Worm (Caenorhabditis elegans) whole organism, early embryonic: ENCODE data around the gene M142.5.

Experiments
- B0310.2 ChIP-seq: sonication (generic microtip); optimal IDR thresholded peaks from 2 replicates; lab custom pipeline; 2016; ENCODE audit warnings: mild to moderate bottlenecking, missing genetic modification characterization, missing compliant biosample characterization
- F13C5.2 ChIP-seq: sonication (generic microtip); optimal IDR thresholded peaks from 2 replicates; lab custom pipeline; 2017; ENCODE audit warnings: mild to moderate bottlenecking, missing genetic modification characterization, inconsistent platforms, missing compliant biosample characterization
- aly-1 ChIP-seq: sonication (generic microtip); optimal IDR thresholded peaks from 2 replicates; lab custom pipeline; 2016; ENCODE audit warnings: missing genetic modification characterization, missing compliant biosample characterization
- ama-1 ChIP-seq: fragments of 150-350 bp; optimal IDR thresholded peaks from 2 replicates; lab custom pipeline; 2014
- ceh-13 ChIP-seq: fragments of 200-800 bp; sonication (Bioruptor generic); optimal IDR thresholded peaks from 2 replicates; lab custom pipeline; 2018; ENCODE audit warnings: mild to moderate bottlenecking, missing genetic modification characterization, missing compliant biosample characterization
- ceh-36 ChIP-seq: sonication (generic microtip); optimal IDR thresholded peaks from 2 replicates; lab custom pipeline; 2016; ENCODE audit warnings: missing genetic modification characterization, inconsistent platforms, missing compliant biosample characterization
- ets-7 ChIP-seq: sonication (generic microtip); optimal IDR thresholded peaks from 2 replicates; lab custom pipeline; 2016; ENCODE audit warnings: missing genotype, missing genetic modification characterization, missing compliant biosample characterization
- flt-1 ChIP-seq: fragments of 200-800 bp; sonication (Bioruptor generic); IDR thresholded peaks from 2 replicates; pipeline ENCODE4 v1.3.6; 2022; ENCODE audit warnings: missing genetic modification characterization, missing compliant biosample characterization
- hmbx-1 ChIP-seq: sonication (generic microtip); optimal IDR thresholded peaks from 2 replicates; lab custom pipeline; 2016; ENCODE audit warnings: mild to moderate bottlenecking, missing genetic modification characterization, missing compliant biosample characterization
- hmg-4 ChIP-seq: fragments of 200-800 bp; sonication (Bioruptor generic); optimal IDR thresholded peaks from 2 replicates; lab custom pipeline; 2018; ENCODE audit warnings: mild to moderate bottlenecking, missing genetic modification characterization, missing compliant biosample characterization
- hnd-1 ChIP-seq: sonication (generic microtip); optimal IDR thresholded peaks from 2 replicates; lab custom pipeline; 2016; ENCODE audit warnings: missing genetic modification characterization, missing compliant biosample characterization
- pes-1 ChIP-seq: fragments of 200-800 bp; sonication (Bioruptor generic); IDR thresholded peaks from 2 replicates; pipeline ENCODE4 v1.3.6; 2022; ENCODE audit warnings: missing genetic modification reagents, missing genetic modification characterization, missing compliant biosample characterization
- scrt-1 ChIP-seq: fragments of 200-800 bp; sonication (Bioruptor generic); IDR thresholded peaks from 2 replicates; pipeline ENCODE4 v1.3.6; 2022; ENCODE audit warnings: missing genetic modification characterization, missing compliant biosample characterization
- sea-1 ChIP-seq: fragments of 200-800 bp; sonication (Bioruptor generic); conservative IDR thresholded peaks from 2 replicates; pipeline ENCODE4 v1.3.6; 2022; ENCODE audit warnings: missing genetic modification characterization, missing compliant biosample characterization
- tbx-11 ChIP-seq: fragments of 200-800 bp; sonication (Bioruptor generic); IDR thresholded peaks from 2 replicates; pipeline ENCODE4 v1.3.6; 2022; ENCODE audit warnings: missing genetic modification characterization, missing compliant biosample characterization
- tbx-37 ChIP-seq: fragments of 200-800 bp; sonication (Bioruptor generic); conservative IDR thresholded peaks from 2 replicates; pipeline ENCODE4 v1.3.6; 2022; ENCODE audit warnings: missing genetic modification reagents, missing genetic modification characterization, missing compliant biosample characterization
- tra-4 ChIP-seq: sonication (generic microtip); optimal IDR thresholded peaks from 2 replicates; lab custom pipeline; 2017; ENCODE audit warnings: missing genetic modification characterization, missing compliant biosample characterization

The M142.5 gene

DNA sequence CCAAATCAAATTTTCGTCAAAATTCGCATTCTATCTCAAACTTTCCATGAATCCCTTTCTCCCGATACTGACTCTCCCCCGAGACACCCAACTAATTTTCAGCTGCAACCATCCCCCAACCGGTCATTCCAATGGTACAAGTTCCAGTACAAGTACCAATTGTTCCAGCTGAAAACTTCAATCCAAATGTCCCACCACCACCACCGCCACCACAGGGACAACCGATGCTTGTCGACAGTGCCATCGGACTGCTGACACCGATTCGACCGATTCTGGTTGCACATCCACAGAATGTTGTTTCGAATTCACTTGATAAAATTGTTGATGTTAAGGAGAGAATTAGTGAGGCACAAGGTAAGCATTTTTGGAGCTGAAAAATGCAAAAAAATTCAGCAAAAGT is 14.5 kb downstream of the M142.5 start:
- no peak for TF ChIP-seq hmg-4 (GFP tag; lab: Kevin White, UChicago)
- no peak for TF ChIP-seq F13C5.2 (tag; lab: Kevin White, UChicago)
- TF ChIP-seq ceh-36 (tag; lab: Kevin White, UChicago), result no peak
- no peak for TF ChIP-seq scrt-1
- no peak for TF ChIP-seq tbx-11
- TF ChIP-seq pes-1 (GFP tag; lab: Robert Waterston, UW), result no peak
- TF ChIP-seq hmbx-1 (tag; lab: Kevin White, UChicago), result no peak
- TF ChIP-seq hnd-1 (tag; lab: Kevin White, UChicago), result no peak
- TF ChIP-seq aly-1 (tag; lab: Kevin White, UChicago), result no peak

ce11 chrIII:10947155-10947554 is 16.2 kb downstream of the M142.5 start, which contains the start of gene strd-1:
Gene strd-1, plus strand, starts transcription at chrIII:10947455.
- TF ChIP-seq tra-4 (tag; lab: Kevin White, UChicago) (no peak), hnd-1 (tag; lab: Kevin White, UChicago) (no peak), scrt-1 (no peak), pes-1 (GFP tag; lab: Robert Waterston, UW) (no peak), F13C5.2 (tag; lab: Kevin White, UChicago) (no peak), flt-1 (GFP tag; lab: Robert Waterston, UW) (no peak), sea-1 (GFP tag; lab: Robert Waterston, UW) (no peak), tbx-37 (GFP tag; lab: Robert Waterston, UW) (no peak), ama-1 (no peak)

DNA sequence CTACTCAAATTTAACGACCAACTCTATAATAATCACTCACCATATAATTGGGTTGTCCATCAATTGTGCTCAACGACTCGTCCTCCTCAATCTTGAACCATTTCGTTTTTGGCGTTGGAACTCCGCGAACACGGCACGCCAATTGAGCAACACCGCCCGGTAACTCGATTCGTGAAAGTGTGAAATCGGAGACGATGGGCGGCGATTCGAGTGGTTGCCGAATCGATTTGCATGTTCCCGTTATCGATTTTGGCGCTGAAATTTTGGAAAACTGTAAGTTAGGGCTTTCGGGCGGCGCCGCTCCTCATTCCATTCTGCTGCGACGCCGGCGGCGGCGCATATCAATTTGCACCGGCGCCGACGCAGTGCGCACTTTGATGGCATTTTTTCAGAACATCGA is 20.7 kb downstream of the M142.5 start:
- TF ChIP-seq ceh-36 (tag; lab: Kevin White, UChicago) (no peak), hmbx-1 (tag; lab: Kevin White, UChicago) (no peak)

DNA sequence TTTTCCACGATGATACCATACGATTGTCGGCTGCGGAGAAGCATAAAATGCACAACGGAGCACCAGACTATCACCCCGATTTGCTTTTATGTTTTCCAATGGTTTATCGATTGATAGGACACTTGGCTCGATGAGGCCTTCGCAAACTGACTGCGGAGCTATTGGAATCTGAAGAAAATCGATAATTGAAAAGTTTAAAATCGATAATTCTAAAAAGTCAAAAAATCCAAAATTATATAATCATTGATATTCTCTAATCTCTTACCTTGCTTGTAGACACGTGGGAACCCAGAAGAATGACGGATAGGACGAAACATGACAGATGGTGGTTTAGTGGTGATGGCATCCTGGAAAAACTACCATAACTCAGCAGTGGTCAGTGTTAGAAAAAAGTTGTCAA is 22.2 kb downstream of the M142.5 start, which contains the start of gene zig-5:
Gene zig-5, minus strand, starts transcription at position 349 of the 400 bp plus-strand sequence.
- TF ChIP-seq ets-7 (tag; lab: Kevin White, UChicago), result no peak
- TF ChIP-seq ama-1, result no peak
- TF ChIP-seq B0310.2, result no peak
- no peak for TF ChIP-seq ceh-36 (tag; lab: Kevin White, UChicago)
- no peak for TF ChIP-seq hnd-1 (tag; lab: Kevin White, UChicago)

ce11 chrIII:10957236-10957635 is 26.2 kb downstream of the M142.5 start:
- TF ChIP-seq B0310.2 (no peak), pes-1 (GFP tag; lab: Robert Waterston, UW) (no peak), tra-4 (tag; lab: Kevin White, UChicago) (no peak), ceh-36 (tag; lab: Kevin White, UChicago) (no peak), tbx-37 (GFP tag; lab: Robert Waterston, UW) (no peak)

DNA sequence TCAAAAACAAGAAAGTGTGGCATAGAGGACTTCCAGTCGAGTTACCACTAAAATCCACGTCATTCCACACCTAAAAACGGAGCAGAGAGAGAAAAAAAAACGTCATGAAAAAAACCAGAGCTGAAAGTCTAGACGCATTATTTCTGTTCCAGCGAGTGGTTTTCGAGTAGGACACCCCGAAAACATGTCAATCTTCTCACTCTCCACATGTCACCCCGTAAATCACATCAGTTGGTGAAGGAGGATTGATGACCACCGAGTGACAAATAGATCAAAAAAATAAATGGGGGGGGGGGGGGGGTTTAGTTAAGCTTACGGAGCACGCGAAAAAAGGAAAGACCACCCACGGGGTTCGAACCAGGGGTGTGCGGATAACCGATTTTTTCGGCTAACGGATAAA is 26.7 kb downstream of the M142.5 start:
- TF ChIP-seq B0310.2 (no peak), sea-1 (GFP tag; lab: Robert Waterston, UW) (no peak), tra-4 (tag; lab: Kevin White, UChicago) (no peak), ceh-36 (tag; lab: Kevin White, UChicago) (no peak), flt-1 (GFP tag; lab: Robert Waterston, UW) (no peak), ceh-13 (GFP tag; lab: Kevin White, UChicago) (no peak), tbx-37 (GFP tag; lab: Robert Waterston, UW) (no peak), ets-7 (tag; lab: Kevin White, UChicago) (no peak), ama-1 (no peak), scrt-1 (no peak), hmbx-1 (tag; lab: Kevin White, UChicago) (no peak), hmg-4 (GFP tag; lab: Kevin White, UChicago) (no peak), pes-1 (GFP tag; lab: Robert Waterston, UW) (no peak), hnd-1 (tag; lab: Kevin White, UChicago) (no peak), tbx-11 (no peak), aly-1 (tag; lab: Kevin White, UChicago) (no peak), F13C5.2 (tag; lab: Kevin White, UChicago) (no peak)

DNA sequence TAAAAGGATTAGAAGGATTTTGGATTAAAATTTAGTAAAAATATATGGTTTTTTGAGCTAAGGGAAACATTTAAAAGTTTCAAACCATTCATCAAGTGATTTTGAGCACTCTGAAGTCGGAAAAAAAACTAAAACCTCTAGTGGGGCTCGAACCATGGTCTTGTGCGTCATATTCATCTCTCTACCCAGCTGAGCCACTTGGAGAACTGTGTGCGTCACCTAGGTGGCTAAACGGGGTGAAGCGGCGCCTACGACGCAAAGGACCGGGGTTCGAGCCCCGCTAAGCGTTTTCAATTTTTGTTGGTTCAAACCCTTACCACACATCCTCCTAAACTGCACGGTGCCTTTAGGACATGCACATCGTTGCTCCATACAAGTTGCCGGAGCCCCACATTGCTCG is 29.4 kb downstream of the M142.5 start:
- TF ChIP-seq flt-1 (GFP tag; lab: Robert Waterston, UW), result no peak
- no peak for TF ChIP-seq hmbx-1 (tag; lab: Kevin White, UChicago)
- TF ChIP-seq hnd-1 (tag; lab: Kevin White, UChicago), result no peak
- TF ChIP-seq hmg-4 (GFP tag; lab: Kevin White, UChicago), result no peak

- TF ChIP-seq hmg-4 (GFP tag; lab: Kevin White, UChicago) (no peak), ama-1 (no peak), flt-1 (GFP tag; lab: Robert Waterston, UW) (no peak), ceh-13 (GFP tag; lab: Kevin White, UChicago) (no peak), F13C5.2 (tag; lab: Kevin White, UChicago) (no peak), sea-1 (GFP tag; lab: Robert Waterston, UW) (no peak), B0310.2 (no peak), pes-1 (GFP tag; lab: Robert Waterston, UW) (no peak), hnd-1 (tag; lab: Kevin White, UChicago) (no peak), tbx-11 (no peak), ceh-36 (tag; lab: Kevin White, UChicago) (no peak), tbx-37 (GFP tag; lab: Robert Waterston, UW) (no peak), ets-7 (tag; lab: Kevin White, UChicago) (no peak), tra-4 (tag; lab: Kevin White, UChicago) (no peak), scrt-1 (no peak), hmbx-1 (tag; lab: Kevin White, UChicago) (no peak), aly-1 (tag; lab: Kevin White, UChicago) (no peak)
Measured at ce11 chrIII:10962910-10963309, 31.9 kb downstream of the M142.5 start.
